Worm (Caenorhabditis elegans) whole organism, L2 larva: ENCODE measurements around the gene bris-1.

Source experiments
- C34F6.9 ChIP-seq: fragments of 150-350 bp; optimal IDR thresholded peaks from 2 replicates; lab custom pipeline; 2014; ENCODE audit warnings: missing biosample characterization, missing genetic modification characterization
- F13H6.1 ChIP-seq: sonication (generic microtip); optimal IDR thresholded peaks from 2 replicates; lab custom pipeline; 2016; ENCODE audit warnings: missing genetic modification characterization, missing compliant biosample characterization
- R02D3.7 ChIP-seq: fragments of 150-350 bp; optimal IDR thresholded peaks from 2 replicates; lab custom pipeline; 2014; ENCODE audit warnings: missing biosample characterization, missing genetic modification characterization
- Y55F3AM.14 ChIP-seq: fragments of 200-800 bp; sonication (Bioruptor generic); optimal IDR thresholded peaks from 2 replicates; lab custom pipeline; 2018; ENCODE audit warnings: mild to moderate bottlenecking, missing genetic modification characterization, missing compliant biosample characterization
- ZK546.5 ChIP-seq: sonication (generic microtip); optimal IDR thresholded peaks from 2 replicates; lab custom pipeline; 2017; ENCODE audit warnings: missing biosample characterization, missing genetic modification characterization
- alr-1 ChIP-seq: fragments of 150-350 bp; optimal IDR thresholded peaks from 2 replicates; lab custom pipeline; 2014; ENCODE audit warnings: missing biosample characterization, missing genetic modification characterization
- aly-2 ChIP-seq: fragments of 150-350 bp; optimal IDR thresholded peaks from 2 replicates; lab custom pipeline; 2014; ENCODE audit warnings: missing biosample characterization, missing genetic modification characterization
- ama-1 ChIP-seq: fragments of 150-350 bp; optimal IDR thresholded peaks from 2 replicates; lab custom pipeline; 2018; ENCODE audit warnings: inconsistent platforms
- blmp-1 ChIP-seq: sonication (generic microtip); optimal IDR thresholded peaks from 2 replicates; lab custom pipeline; 2017; ENCODE audit warnings: missing genetic modification characterization, mild to moderate bottlenecking, missing compliant biosample characterization, antibody characterized with exemption, moderate library complexity; ENCODE audit not compliant: insufficient read depth
- ceh-16 ChIP-seq: fragments of 150-350 bp; optimal IDR thresholded peaks from 2 replicates; lab custom pipeline; 2014; ENCODE audit warnings: missing biosample characterization, missing genetic modification characterization
- ceh-82 ChIP-seq: fragments of 150-350 bp; optimal IDR thresholded peaks from 2 replicates; lab custom pipeline; 2014; ENCODE audit warnings: missing biosample characterization, missing genetic modification characterization
- crh-2 ChIP-seq: sonication (generic microtip); optimal IDR thresholded peaks from 2 replicates; lab custom pipeline; 2017; ENCODE audit warnings: missing biosample characterization, missing genetic modification characterization
- dmd-4 ChIP-seq: sonication (generic microtip); optimal IDR thresholded peaks from 2 replicates; lab custom pipeline; 2017; ENCODE audit warnings: missing biosample characterization, missing genetic modification characterization
- egl-27 ChIP-seq: sonication (generic microtip); optimal IDR thresholded peaks from 3 replicates; lab custom pipeline; 2017; ENCODE audit warnings: missing biosample characterization, missing genetic modification reagents, missing genetic modification characterization
- elt-1 ChIP-seq: fragments of 150-350 bp; optimal IDR thresholded peaks from 2 replicates; lab custom pipeline; 2014; ENCODE audit warnings: missing biosample characterization, missing genetic modification characterization
- elt-3 ChIP-seq: sonication (generic microtip); optimal IDR thresholded peaks from 2 replicates; lab custom pipeline; 2017; ENCODE audit warnings: missing biosample characterization, missing genetic modification characterization
- fos-1 ChIP-seq: fragments of 150-350 bp; optimal IDR thresholded peaks from 2 replicates; lab custom pipeline; 2014; ENCODE audit warnings: missing biosample characterization, missing genetic modification characterization
- gmeb-1 ChIP-seq: fragments of 150-350 bp; optimal IDR thresholded peaks from 2 replicates; lab custom pipeline; 2014; ENCODE audit warnings: missing biosample characterization, missing genetic modification characterization
- lin-11 ChIP-seq: fragments of 150-350 bp; sonication (generic microtip); optimal IDR thresholded peaks from 2 replicates; lab custom pipeline; 2014; ENCODE audit warnings: missing biosample characterization, missing genetic modification characterization, inconsistent platforms, mixed read lengths
- lin-13 ChIP-seq: fragments of 150-350 bp; optimal IDR thresholded peaks from 2 replicates; lab custom pipeline; 2014; ENCODE audit warnings: missing biosample characterization, missing genetic modification reagents, missing genetic modification characterization
- lin-39 ChIP-seq: fragments of 150-350 bp; optimal IDR thresholded peaks from 2 replicates; lab custom pipeline; 2014; ENCODE audit warnings: missing biosample characterization, missing genetic modification reagents, missing genetic modification characterization
- lsy-2 ChIP-seq, 2 experiments: fragments of 150-350 bp in 1 of 2; sonication (generic microtip) in 1 of 2; optimal IDR thresholded peaks; 2 replicates each; lab custom pipeline; 2014 to 2017; ENCODE audit warnings: missing biosample characterization in 2 of 2, missing genetic modification characterization in 2 of 2
- mab-5 ChIP-seq: fragments of 150-350 bp; optimal IDR thresholded peaks from 2 replicates; lab custom pipeline; 2014; ENCODE audit warnings: missing biosample characterization, missing genetic modification characterization
- mbf-1 ChIP-seq: sonication (generic microtip); optimal IDR thresholded peaks from 2 replicates; lab custom pipeline; 2017; ENCODE audit warnings: missing biosample characterization, missing genetic modification characterization
- mdl-1 ChIP-seq, 2 experiments: fragments of 150-350 bp in 1 of 2; sonication (generic microtip) in 1 of 2; optimal IDR thresholded peaks; 2 replicates each; lab custom pipeline; 2017; ENCODE audit warnings: missing biosample characterization in 2 of 2, missing genetic modification characterization in 2 of 2
- nhr-10 ChIP-seq: sonication (generic microtip); optimal IDR thresholded peaks from 2 replicates; lab custom pipeline; 2017; ENCODE audit warnings: missing biosample characterization, missing genetic modification characterization
- nhr-11 ChIP-seq: fragments of 150-350 bp; optimal IDR thresholded peaks from 2 replicates; lab custom pipeline; 2014; ENCODE audit warnings: missing biosample characterization, missing genetic modification characterization
- nhr-12 ChIP-seq: fragments of 150-350 bp; optimal IDR thresholded peaks from 2 replicates; lab custom pipeline; 2014; ENCODE audit warnings: missing biosample characterization, missing genetic modification characterization
- nhr-129 ChIP-seq: fragments of 150-350 bp; optimal IDR thresholded peaks from 2 replicates; lab custom pipeline; 2014; ENCODE audit warnings: missing biosample characterization, missing genetic modification characterization
- nhr-21 ChIP-seq: fragments of 150-350 bp; optimal IDR thresholded peaks from 2 replicates; lab custom pipeline; 2014; ENCODE audit warnings: missing biosample characterization, missing genetic modification characterization
- nhr-23 ChIP-seq: fragments of 150-350 bp; optimal IDR thresholded peaks from 2 replicates; lab custom pipeline; 2014; ENCODE audit warnings: missing biosample characterization, missing genetic modification reagents, missing genetic modification characterization
- nhr-237 ChIP-seq: fragments of 150-350 bp; optimal IDR thresholded peaks from 2 replicates; lab custom pipeline; 2014; ENCODE audit warnings: missing biosample characterization, missing genetic modification characterization
- nhr-25 ChIP-seq: fragments of 150-350 bp; sonication (generic microtip); optimal IDR thresholded peaks from 3 replicates; lab custom pipeline; 2014; ENCODE audit warnings: missing biosample characterization, missing genetic modification characterization
- nhr-6 ChIP-seq: fragments of 150-350 bp; optimal IDR thresholded peaks from 2 replicates; lab custom pipeline; 2014; ENCODE audit warnings: missing biosample characterization, missing genetic modification characterization
- nhr-77 ChIP-seq: fragments of 150-350 bp; optimal IDR thresholded peaks from 2 replicates; lab custom pipeline; 2014; ENCODE audit warnings: missing biosample characterization, missing genetic modification characterization
- peb-1 ChIP-seq: fragments of 150-350 bp; optimal IDR thresholded peaks from 2 replicates; lab custom pipeline; 2014; ENCODE audit warnings: missing biosample characterization, missing genetic modification characterization
- sem-4 ChIP-seq: fragments of 150-350 bp; optimal IDR thresholded peaks from 2 replicates; lab custom pipeline; 2014; ENCODE audit warnings: missing biosample characterization, missing genetic modification reagents, missing genetic modification characterization
- skn-1 ChIP-seq: sonication (generic microtip); optimal IDR thresholded peaks from 2 replicates; lab custom pipeline; 2017; ENCODE audit warnings: missing biosample characterization, missing genetic modification characterization
- sma-3 ChIP-seq: sonication (generic microtip); optimal IDR thresholded peaks from 2 replicates; lab custom pipeline; 2016; ENCODE audit warnings: missing genetic modification reagents, missing genetic modification characterization, missing compliant biosample characterization
- sma-9 ChIP-seq, 2 experiments: fragments of 150-350 bp in 1 of 2; sonication (generic microtip) in 1 of 2; optimal IDR thresholded peaks; 2 replicates each; lab custom pipeline; 2014 to 2016; ENCODE audit warnings: missing genetic modification characterization in 2 of 2, mild to moderate bottlenecking in 1 of 2, missing biosample characterization in 1 of 2, missing compliant biosample characterization in 1 of 2, missing genetic modification reagents in 1 of 2, moderate library complexity in 1 of 2
- snpc-4 ChIP-seq: fragments of 150-350 bp; optimal IDR thresholded peaks from 2 replicates; lab custom pipeline; 2014; ENCODE audit warnings: missing biosample characterization, missing genetic modification characterization
- unc-39 ChIP-seq: fragments of 150-350 bp; optimal IDR thresholded peaks from 2 replicates; lab custom pipeline; 2014; ENCODE audit warnings: missing biosample characterization, missing genetic modification characterization
- unc-55 ChIP-seq: fragments of 150-350 bp; sonication (generic microtip); optimal IDR thresholded peaks from 3 replicates; lab custom pipeline; 2014; ENCODE audit warnings: missing biosample characterization, missing genetic modification reagents, missing genetic modification characterization
- unc-62 ChIP-seq: fragments of 150-350 bp; optimal IDR thresholded peaks from 2 replicates; lab custom pipeline; 2014; ENCODE audit warnings: missing biosample characterization, missing genetic modification reagents, missing genetic modification characterization
- zag-1 ChIP-seq: fragments of 150-350 bp; optimal IDR thresholded peaks from 2 replicates; lab custom pipeline; 2014; ENCODE audit warnings: missing biosample characterization, missing genetic modification characterization
- ztf-1 ChIP-seq: fragments of 200-800 bp; sonication (Bioruptor generic); conservative IDR thresholded peaks from 2 replicates; pipeline ENCODE4 v1.3.6; 2022; ENCODE audit warnings: missing genetic modification characterization, missing compliant biosample characterization
- ztf-11 ChIP-seq: sonication (generic microtip); optimal IDR thresholded peaks from 2 replicates; lab custom pipeline; 2017; ENCODE audit warnings: missing biosample characterization, missing genetic modification characterization
- ztf-4 ChIP-seq: fragments of 150-350 bp; optimal IDR thresholded peaks from 2 replicates; lab custom pipeline; 2014; ENCODE audit warnings: missing biosample characterization, missing genetic modification characterization

The bris-1 gene

ce11 chrIV:3825388-3825787, 6.3 kb upstream of the bris-1 start:
- no peak for TF ChIP-seq zag-1 (tag; lab: Kevin White, UChicago)
- no peak for TF ChIP-seq mab-5
- no peak for TF ChIP-seq mbf-1 (tag; lab: Kevin White, UChicago)
- no peak for TF ChIP-seq nhr-25 (tag; lab: Kevin White, UChicago)
- TF ChIP-seq R02D3.7 (tag; lab: Kevin White, UChicago): no peak
- TF ChIP-seq unc-55 (GFP tag; lab: Kevin White, UChicago): no peak
- no peak for TF ChIP-seq sma-9 (GFP tag; optimal IDR thresholded peaks at IDR 0.05; lab: Kevin White, UChicago)
- TF ChIP-seq sma-9 (tag; optimal IDR thresholded peaks at IDR 0.05; lab: Kevin White, UChicago): no peak
- TF ChIP-seq ztf-4 (tag; lab: Kevin White, UChicago): no peak
- TF ChIP-seq unc-39 (tag; lab: Kevin White, UChicago): no peak
- no peak for TF ChIP-seq ceh-16 (tag; lab: Kevin White, UChicago)
- TF ChIP-seq alr-1 (tag; lab: Kevin White, UChicago): no peak
- TF ChIP-seq nhr-21 (tag; lab: Kevin White, UChicago): no peak
- TF ChIP-seq F13H6.1 (tag; lab: Kevin White, UChicago): no peak
- no peak for TF ChIP-seq ztf-1 (GFP tag; lab: Robert Waterston, UW)
- TF ChIP-seq aly-2: no peak
- no peak for TF ChIP-seq lin-39
- TF ChIP-seq, all 48 proteins: peak for 0

DNA sequence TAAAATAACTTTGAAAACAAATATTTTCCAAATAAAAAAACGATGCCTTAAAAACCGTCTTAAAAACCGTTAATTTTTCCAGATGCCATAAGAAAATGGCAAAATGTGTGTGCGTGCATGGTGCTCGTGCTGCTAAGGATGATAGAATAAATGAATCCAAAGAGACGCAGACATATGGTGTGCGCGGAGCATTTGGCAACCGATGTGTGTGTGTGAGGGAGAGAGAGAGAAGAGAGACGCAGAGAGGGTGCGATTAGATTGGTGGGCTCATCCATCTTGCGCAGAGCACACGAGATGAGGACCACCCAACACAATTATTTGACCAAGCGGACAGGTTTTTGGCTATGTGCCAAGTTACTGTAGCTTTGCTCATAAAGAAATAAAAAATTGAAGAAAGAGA, 5.6 kb upstream of the bris-1 start:
- TF ChIP-seq unc-39 (tag; lab: Kevin White, UChicago) (no peak), blmp-1 (no peak), elt-1 (tag; lab: Kevin White, UChicago) (no peak), nhr-10 (tag; lab: Kevin White, UChicago) (no peak), lin-39 (peak; percentile 67), unc-62 (GFP tag; lab: Kevin White, UChicago) (no peak), mbf-1 (tag; lab: Kevin White, UChicago) (no peak), nhr-129 (tag; lab: Kevin White, UChicago) (peak; percentile 29), sma-9 (GFP tag; optimal IDR thresholded peaks at IDR 0.05; lab: Kevin White, UChicago) (no peak), sma-9 (tag; optimal IDR thresholded peaks at IDR 0.05; lab: Kevin White, UChicago) (no peak), mdl-1 (tag; optimal IDR thresholded peaks at IDR 0.05; lab: Kevin White, UChicago) (peak; percentile 27 to 35), ZK546.5 (tag; lab: Kevin White, UChicago) (no peak), lsy-2 (tag; optimal IDR thresholded peaks at IDR 0.05; lab: Kevin White, UChicago) (peak in 1 of 2 experiments; percentile 8), ztf-1 (GFP tag; lab: Robert Waterston, UW) (no peak), nhr-23 (tag; lab: Kevin White, UChicago) (no peak), sem-4 (no peak), elt-3 (tag; lab: Kevin White, UChicago) (no peak), nhr-6 (tag; lab: Kevin White, UChicago) (no peak), zag-1 (tag; lab: Kevin White, UChicago) (peak; percentile 57), mab-5 (peak; percentile 66), ama-1 (lab: Kevin White, UChicago) (no peak), skn-1 (tag; lab: Kevin White, UChicago) (no peak), nhr-25 (tag; lab: Kevin White, UChicago) (no peak), dmd-4 (tag; lab: Kevin White, UChicago) (no peak), ceh-16 (tag; lab: Kevin White, UChicago) (no peak), unc-55 (GFP tag; lab: Kevin White, UChicago) (peak; percentile 56), gmeb-1 (tag; lab: Kevin White, UChicago) (no peak), C34F6.9 (peak; percentile 50), nhr-12 (tag; lab: Kevin White, UChicago) (no peak), nhr-11 (no peak), nhr-21 (tag; lab: Kevin White, UChicago) (no peak), F13H6.1 (tag; lab: Kevin White, UChicago) (peak; percentile 29), R02D3.7 (tag; lab: Kevin White, UChicago) (no peak), Y55F3AM.14 (no peak), nhr-237 (tag; lab: Kevin White, UChicago) (no peak), sma-3 (GFP tag; lab: Kevin White, UChicago) (no peak), aly-2 (no peak), alr-1 (tag; lab: Kevin White, UChicago) (no peak), fos-1 (tag; lab: Kevin White, UChicago) (no peak), ceh-82 (no peak), lin-11 (tag; lab: Kevin White, UChicago) (no peak), ztf-4 (tag; lab: Kevin White, UChicago) (no peak), snpc-4 (tag; lab: Kevin White, UChicago) (no peak), lin-13 (GFP tag; lab: Kevin White, UChicago) (no peak), nhr-77 (tag; lab: Kevin White, UChicago) (no peak), ztf-11 (no peak), peb-1 (tag; lab: Kevin White, UChicago) (no peak), crh-2 (tag; lab: Kevin White, UChicago) (no peak), egl-27 (no peak)
- TF ChIP-seq, all 48 proteins: peak for 9
